Worm (Caenorhabditis elegans) whole organism, midembryonic: Measurements from ENCODE around the gene add-1.

Source experiments
- ref-1 ChIP-seq: fragments of 200-800 bp; sonication (Bioruptor generic); conservative IDR thresholded peaks from 2 replicates; pipeline ENCODE4 v1.3.6; 2022; ENCODE audit warnings: missing genetic modification reagents, missing genetic modification characterization, missing compliant biosample characterization
- ztf-23 ChIP-seq: fragments of 200-800 bp; sonication (Bioruptor generic); IDR thresholded peaks from 2 replicates; pipeline ENCODE4 v1.3.6; 2022; ENCODE audit warnings: missing genetic modification reagents, missing genetic modification characterization, missing compliant biosample characterization

- TF ChIP-seq ref-1 (GFP tag; lab: Robert Waterston, UW) (no peak), ztf-23 (GFP tag; lab: Robert Waterston, UW) (no peak)
These were observed 51.1 kb downstream of the add-1 start for ce11 chrX:4808737-4809136.
